Fruit fly (Drosophila melanogaster) whole organism, embryonic: ENCODE measurements around the gene wdn.
A peak's percentile ranks its signal among the peaks of the same experiment; 100 is the strongest.

Source experiments
- Abd-B ChIP-seq: fragments of 200-800 bp; sonication (Bioruptor generic); optimal IDR thresholded peaks from 2 replicates; lab custom pipeline; 2018; ENCODE audit warnings: missing biosample characterization, mild to moderate bottlenecking, missing genetic modification characterization, moderate library complexity
- B-H1 ChIP-seq: fragments of 200-800 bp; sonication (Bioruptor generic); IDR thresholded peaks from 3 replicates; pipeline ENCODE4 v1.3.6; 2022; ENCODE audit warnings: missing biosample characterization, missing genetic modification characterization
- CG10543 ChIP-seq: fragments of 200-800 bp; sonication (Bioruptor generic); optimal IDR thresholded peaks from 3 replicates; lab custom pipeline; 2017; ENCODE audit warnings: missing biosample characterization, mild to moderate bottlenecking, missing genetic modification characterization, moderate library complexity
- CG11398 ChIP-seq: fragments of 200-800 bp; sonication (Bioruptor generic); optimal IDR thresholded peaks from 2 replicates; lab custom pipeline; 2016; ENCODE audit warnings: missing biosample characterization, missing genetic modification characterization
- CG1233 ChIP-seq: fragments of 200-800 bp; sonication (Bioruptor generic); optimal IDR thresholded peaks from 4 replicates; lab custom pipeline; 2018; ENCODE audit warnings: missing biosample characterization, mild to moderate bottlenecking, missing genetic modification characterization
- CG12942 ChIP-seq: fragments of 200-800 bp; sonication (Bioruptor generic); optimal IDR thresholded peaks from 3 replicates; lab custom pipeline; 2016; ENCODE audit warnings: missing biosample characterization, missing genetic modification characterization
- CG13624 ChIP-seq: fragments of 200-800 bp; sonication (Bioruptor generic); optimal IDR thresholded peaks from 2 replicates; lab custom pipeline; 2016; ENCODE audit warnings: missing biosample characterization, missing genetic modification characterization
- CG14050 ChIP-seq: fragments of 200-800 bp; sonication (Bioruptor generic); IDR thresholded peaks from 3 replicates; pipeline ENCODE4 v1.3.6; 2022; ENCODE audit warnings: missing biosample characterization, missing genetic modification characterization
- CG16815 ChIP-seq: fragments of 200-800 bp; sonication (Bioruptor generic); optimal IDR thresholded peaks from 3 replicates; lab custom pipeline; 2017; ENCODE audit warnings: missing biosample characterization, mild to moderate bottlenecking, missing genetic modification characterization
- CG17359 ChIP-seq: fragments of 200-800 bp; sonication (Bioruptor generic); optimal IDR thresholded peaks from 3 replicates; lab custom pipeline; 2018; ENCODE audit warnings: missing biosample characterization, mild to moderate bottlenecking, missing genetic modification characterization, moderate library complexity
- CG17912 ChIP-seq: fragments of 200-800 bp; sonication (Bioruptor generic); optimal IDR thresholded peaks from 2 replicates; lab custom pipeline; 2018; ENCODE audit warnings: missing biosample characterization, mild to moderate bottlenecking, missing genetic modification characterization
- CG18262 ChIP-seq: fragments of 200-800 bp; optimal IDR thresholded peaks from 3 replicates; lab custom pipeline; 2019; ENCODE audit warnings: missing biosample characterization, mild to moderate bottlenecking, missing genetic modification characterization, moderate library complexity
- CG3726 ChIP-seq: fragments of 200-800 bp; sonication (Bioruptor generic); IDR thresholded peaks from 3 replicates; pipeline ENCODE4, ENCODE4 v1.3.6; 2022; ENCODE audit warnings: missing biosample characterization, missing genetic modification characterization
- CG3838 ChIP-seq: fragments of 200-800 bp; sonication (Bioruptor generic); optimal IDR thresholded peaks from 3 replicates; lab custom pipeline; 2016; ENCODE audit warnings: missing biosample characterization, missing genetic modification characterization
- CG3847 ChIP-seq: fragments of 200-800 bp; sonication (Bioruptor generic); IDR thresholded peaks from 2 replicates; pipeline ENCODE4 v1.3.6; 2022; ENCODE audit warnings: missing biosample characterization, missing genetic modification characterization
- CG43689 ChIP-seq: fragments of 200-800 bp; sonication (Bioruptor generic); IDR thresholded peaks from 2 replicates; pipeline ENCODE4 v1.3.6; 2022; ENCODE audit warnings: missing biosample characterization, missing genetic modification characterization
- CG4854 ChIP-seq: fragments of 200-800 bp; sonication (Bioruptor generic); optimal IDR thresholded peaks from 2 replicates; lab custom pipeline; 2016; ENCODE audit warnings: missing biosample characterization, missing genetic modification characterization, inconsistent platforms
- CG6272 ChIP-seq: fragments of 200-800 bp; sonication (Bioruptor generic); IDR thresholded peaks from 2 replicates; pipeline ENCODE4 v1.3.6; 2022; ENCODE audit warnings: missing biosample characterization, missing genetic modification characterization
- CG6689 ChIP-seq: fragments of 200-800 bp; sonication (Bioruptor generic); IDR thresholded peaks from 2 replicates; pipeline ENCODE4 v1.3.6; 2022; ENCODE audit warnings: missing biosample characterization, missing genetic modification characterization
- CG7987 ChIP-seq: fragments of 200-800 bp; sonication (Bioruptor generic); optimal IDR thresholded peaks from 2 replicates; lab custom pipeline; 2018; ENCODE audit warnings: missing biosample characterization, mild to moderate bottlenecking, missing genetic modification characterization, moderate library complexity
- CG9727 ChIP-seq: fragments of 200-800 bp; sonication (Bioruptor generic); optimal IDR thresholded peaks from 3 replicates; lab custom pipeline; 2017; ENCODE audit warnings: missing biosample characterization, mild to moderate bottlenecking, missing genetic modification characterization
- Dip2 ChIP-seq: fragments of 200-800 bp; sonication (Bioruptor generic); IDR thresholded peaks from 2 replicates; pipeline ENCODE4 v1.3.6; 2022; ENCODE audit warnings: missing biosample characterization, missing genetic modification characterization
- E2f2 ChIP-seq: fragments of 200-800 bp; sonication (Bioruptor generic); IDR thresholded peaks from 2 replicates; pipeline ENCODE4 v1.3.6; 2022; ENCODE audit warnings: missing biosample characterization, missing genetic modification characterization
- ERR ChIP-seq: fragments of 200-800 bp; sonication (Bioruptor generic); optimal IDR thresholded peaks from 2 replicates; lab custom pipeline; 2016; ENCODE audit warnings: missing biosample characterization, missing genetic modification characterization
- HHEX ChIP-seq: fragments of 200-800 bp; sonication (Bioruptor generic); optimal IDR thresholded peaks from 3 replicates; lab custom pipeline; 2017; ENCODE audit warnings: missing biosample characterization, mild to moderate bottlenecking, missing genetic modification characterization, missing genetic modification reagents
- HLH3B ChIP-seq: fragments of 200-800 bp; sonication (Bioruptor generic); IDR thresholded peaks from 2 replicates; pipeline ENCODE4 v1.3.6; 2022; ENCODE audit warnings: missing biosample characterization, missing genetic modification characterization
- HLH4C ChIP-seq: fragments of 200-800 bp; sonication (Bioruptor generic); IDR thresholded peaks from 3 replicates; pipeline ENCODE4 v1.3.6; 2022; ENCODE audit warnings: missing biosample characterization, missing genetic modification characterization; ENCODE audit not compliant: partially characterized antibody
- Lpt ChIP-seq: fragments of >200 bp; optimal IDR thresholded peaks from 2 replicates; lab custom pipeline; 2018; ENCODE audit warnings: missing biosample characterization, missing genetic modification characterization
- Max ChIP-seq: fragments of 200-800 bp; sonication (Bioruptor generic); optimal IDR thresholded peaks from 2 replicates; lab custom pipeline; 2016; ENCODE audit warnings: missing biosample characterization, mild to moderate bottlenecking, missing genetic modification characterization
- Opbp ChIP-seq: fragments of 200-800 bp; sonication (Bioruptor generic); IDR thresholded peaks from 3 replicates; pipeline ENCODE4 v1.3.6; 2022; ENCODE audit warnings: missing biosample characterization, missing genetic modification characterization; ENCODE audit not compliant: partially characterized antibody
- PHDP ChIP-seq: fragments of 200-800 bp; sonication (Bioruptor generic); optimal IDR thresholded peaks from 3 replicates; lab custom pipeline; 2018; ENCODE audit warnings: missing biosample characterization, mild to moderate bottlenecking, missing genetic modification characterization, moderate library complexity
- Rfx ChIP-seq: fragments of 200-800 bp; sonication (Bioruptor generic); IDR thresholded peaks from 2 replicates; pipeline ENCODE4 v1.3.6; 2022; ENCODE audit warnings: missing biosample characterization, missing genetic modification characterization
- ash1 ChIP-seq: fragments of 200-800 bp; sonication (Bioruptor generic); optimal IDR thresholded peaks from 2 replicates; lab custom pipeline; 2018; ENCODE audit warnings: missing biosample characterization, mild to moderate bottlenecking, missing genetic modification characterization
- br ChIP-seq: fragments of >200 bp; optimal IDR thresholded peaks from 2 replicates; lab custom pipeline; 2017
- btn ChIP-seq: fragments of 200-800 bp; sonication (Bioruptor generic); optimal IDR thresholded peaks from 2 replicates; lab custom pipeline; 2016; ENCODE audit warnings: missing biosample characterization, missing genetic modification characterization
- danr ChIP-seq: fragments of 200-800 bp; sonication (Bioruptor generic); IDR thresholded peaks from 2 replicates; pipeline ENCODE4 v1.3.6; 2022; ENCODE audit warnings: missing biosample characterization, missing genetic modification characterization
- gcm2 ChIP-seq: fragments of 200-800 bp; sonication (Bioruptor generic); optimal IDR thresholded peaks from 2 replicates; lab custom pipeline; 2016; ENCODE audit warnings: missing biosample characterization, missing genetic modification characterization
- gro ChIP-seq: fragments of 200-800 bp; sonication (Bioruptor generic); optimal IDR thresholded peaks from 2 replicates; lab custom pipeline; 2016; ENCODE audit warnings: missing biosample characterization, missing genetic modification characterization
- gsb ChIP-seq: fragments of 200-800 bp; sonication (Bioruptor generic); IDR thresholded peaks from 2 replicates; pipeline ENCODE4 v1.3.6; 2022; ENCODE audit warnings: missing biosample characterization, missing genetic modification characterization
- jing ChIP-seq: fragments of 200-800 bp; sonication (Bioruptor generic); optimal IDR thresholded peaks from 2 replicates; lab custom pipeline; 2018; ENCODE audit warnings: missing biosample characterization, mild to moderate bottlenecking, missing genetic modification characterization
- lmd ChIP-seq: fragments of 200-800 bp; sonication (Bioruptor generic); IDR thresholded peaks from 2 replicates; pipeline ENCODE4 v1.3.6; 2022; ENCODE audit warnings: missing biosample characterization, missing genetic modification characterization
- oc ChIP-seq: fragments of 200-800 bp; sonication (Bioruptor generic); optimal IDR thresholded peaks from 2 replicates; lab custom pipeline; 2018; ENCODE audit warnings: missing biosample characterization, mild to moderate bottlenecking, missing genetic modification characterization, moderate library complexity
- odd ChIP-seq: fragments of 200-800 bp; sonication (Bioruptor generic); optimal IDR thresholded peaks from 2 replicates; lab custom pipeline; 2017; ENCODE audit warnings: missing biosample characterization, mild to moderate bottlenecking, missing genetic modification characterization
- ro ChIP-seq: fragments of 200-800 bp; sonication (Bioruptor generic); IDR thresholded peaks from 2 replicates; pipeline ENCODE4 v1.3.6; 2022; ENCODE audit warnings: missing biosample characterization, missing genetic modification characterization
- salm ChIP-seq: fragments of 200-800 bp; sonication (Bioruptor generic); optimal IDR thresholded peaks from 2 replicates; lab custom pipeline; 2018; ENCODE audit warnings: missing biosample characterization, mild to moderate bottlenecking, missing genetic modification characterization
- slp2 ChIP-seq: fragments of 200-800 bp; sonication (Bioruptor generic); optimal IDR thresholded peaks from 2 replicates; lab custom pipeline; 2016; ENCODE audit warnings: missing biosample characterization, missing genetic modification characterization
- tap ChIP-seq: fragments of 200-800 bp; optimal IDR thresholded peaks from 3 replicates; lab custom pipeline; 2019; ENCODE audit warnings: missing biosample characterization, mild to moderate bottlenecking, missing genetic modification characterization, moderate library complexity
- tin ChIP-seq: fragments of 200-800 bp; sonication (Bioruptor generic); optimal IDR thresholded peaks from 3 replicates; lab custom pipeline; 2016; ENCODE audit warnings: missing biosample characterization, missing genetic modification characterization
- tup ChIP-seq: fragments of 200-800 bp; sonication (Bioruptor generic); optimal IDR thresholded peaks from 2 replicates; lab custom pipeline; 2016; ENCODE audit warnings: missing biosample characterization, mild to moderate bottlenecking, missing genetic modification characterization, moderate library complexity
- vfl ChIP-seq: fragments of 200-800 bp; sonication (Bioruptor generic); optimal IDR thresholded peaks from 2 replicates; lab custom pipeline; 2016; ENCODE audit warnings: missing biosample characterization, missing genetic modification characterization
- zf30C ChIP-seq: fragments of 200-800 bp; sonication (Bioruptor generic); optimal IDR thresholded peaks from 3 replicates; lab custom pipeline; 2018; ENCODE audit warnings: missing biosample characterization, mild to moderate bottlenecking, missing genetic modification characterization

The wdn gene

DNA sequence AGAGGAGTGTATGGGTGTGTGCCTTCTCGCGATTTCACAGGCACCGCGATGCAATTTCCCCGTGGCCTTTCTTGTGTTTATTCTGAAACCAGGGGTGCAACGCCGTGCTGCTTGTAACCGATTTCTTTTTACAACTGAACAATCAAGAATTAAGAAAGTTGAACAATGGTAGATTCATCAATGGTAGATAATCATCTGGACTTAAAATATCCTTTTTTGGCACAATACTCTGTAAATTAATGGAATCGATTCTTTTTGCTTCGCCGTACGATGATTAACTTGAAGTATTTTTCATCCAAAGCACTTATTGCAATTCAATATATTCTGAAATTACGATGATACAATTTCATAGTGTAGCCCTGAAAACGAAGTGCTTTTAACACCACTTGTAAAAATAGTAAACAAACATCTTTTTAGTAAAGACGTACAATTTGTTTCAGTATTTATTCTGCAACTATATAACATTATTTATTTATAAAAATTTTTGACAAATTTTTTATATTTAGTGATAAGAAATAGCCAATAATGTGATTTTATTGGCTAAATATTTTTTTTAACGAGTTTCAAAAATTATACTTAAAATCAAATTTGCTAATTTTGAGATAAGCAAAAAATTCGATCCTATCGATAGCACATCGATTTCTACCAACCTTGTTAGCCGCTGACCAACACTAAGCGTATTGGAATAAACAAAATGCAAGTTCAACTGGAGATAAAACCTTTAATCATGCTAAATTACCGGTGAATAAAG lies 8.6 kb upstream of the wdn start, which contains the start of the genes CG1523 and CG1647 (continued):
- no peak for TF ChIP-seq ash1 (GFP tag; lab: Kevin White, UChicago)
- no peak for TF ChIP-seq odd (GFP tag; lab: Kevin White, UChicago)
- no peak for TF ChIP-seq salm (tag; lab: Kevin White, UChicago)
- peak; percentile 35 for TF ChIP-seq CG4854 (GFP tag; lab: Kevin White, UChicago)
- peak; percentile 81 for TF ChIP-seq CG18262 (tag; lab: Kevin White, UChicago)
- peak; percentile 47 for TF ChIP-seq CG16815 (GFP tag; lab: Kevin White, UChicago)
- TF ChIP-seq Rfx (GFP tag; lab: Robert Waterston, UW) = peak; percentile 73
- TF ChIP-seq B-H1 = no peak
- TF ChIP-seq Abd-B (GFP tag; lab: Kevin White, UChicago) = peak; percentile 67
- TF ChIP-seq Lpt (GFP tag; lab: Kevin White, UChicago) = no peak
- no peak for TF ChIP-seq CG3726 (GFP tag; lab: Robert Waterston, UW)
- no peak for TF ChIP-seq CG17359
- TF ChIP-seq CG10543 (GFP tag; lab: Kevin White, UChicago) = peak; percentile 74
- TF ChIP-seq tap (tag; lab: Kevin White, UChicago) = no peak
- peak; percentile 62 for TF ChIP-seq lmd
- 0 out of 3 replicates have a peak, but pooled peaks have one; percentile 26 for TF ChIP-seq CG14050 (GFP tag; lab: Robert Waterston, UW)
- TF ChIP-seq br (lab: Kevin White, UChicago) = no peak
- TF ChIP-seq CG7987 = no peak
- no peak for TF ChIP-seq oc (tag; lab: Kevin White, UChicago)
- TF ChIP-seq gro (GFP tag; lab: Kevin White, UChicago) = peak; percentile 24
- 0 out of 2 replicates have a peak, but pooled peaks have one; percentile 30 for TF ChIP-seq HLH3B (GFP tag; lab: Robert Waterston, UW)
- peak; percentile 73 for TF ChIP-seq CG6689 (GFP tag; lab: Robert Waterston, UW)
- no peak for TF ChIP-seq PHDP
- TF ChIP-seq CG13624 (GFP tag; lab: Kevin White, UChicago) = peak; percentile 45
- peak; percentile 43 for TF ChIP-seq Max
- no peak for TF ChIP-seq CG17912
- peak; percentile 26; the same call in 1 of the 2 replicates for TF ChIP-seq danr (GFP tag; lab: Robert Waterston, UW)
- TF ChIP-seq CG6272 = 0 out of 2 replicates have a peak, but pooled peaks have one; percentile 31
- TF ChIP-seq HHEX = peak; percentile 49
- TF ChIP-seq vfl = no peak
- no peak for TF ChIP-seq Dip2
- peak; percentile 45 for TF ChIP-seq CG12942
- TF ChIP-seq CG1233 (GFP tag; lab: Kevin White, UChicago) = peak; percentile 70
- no peak for TF ChIP-seq ro (GFP tag; lab: Robert Waterston, UW)
- TF ChIP-seq CG11398 (GFP tag; lab: Kevin White, UChicago) = peak; percentile 29
- TF ChIP-seq gsb = no peak
- TF ChIP-seq zf30C (GFP tag; lab: Kevin White, UChicago) = no peak
- TF ChIP-seq HLH4C (GFP tag; lab: Robert Waterston, UW) = peak; percentile 58
- TF ChIP-seq CG9727 (GFP tag; lab: Kevin White, UChicago) = peak; percentile 60
- peak; percentile 51 for TF ChIP-seq CG3847
- peak; percentile 41 for TF ChIP-seq tin (GFP tag; lab: Kevin White, UChicago)
- TF ChIP-seq tup = no peak
- peak; percentile 5 for TF ChIP-seq slp2 (GFP tag; lab: Kevin White, UChicago)
- TF ChIP-seq btn = no peak
- TF ChIP-seq CG3838 (GFP tag; lab: Kevin White, UChicago) = no peak
- no peak for TF ChIP-seq jing (GFP tag; lab: Kevin White, UChicago)
- no peak for TF ChIP-seq ERR (GFP tag; lab: Kevin White, UChicago)
- TF ChIP-seq CG43689 = no peak
- no peak for TF ChIP-seq gcm2 (GFP tag; lab: Kevin White, UChicago)
- TF ChIP-seq Opbp (GFP tag; lab: Robert Waterston, UW) = peak; percentile 60; the same call in 1 of the 3 replicates
- TF ChIP-seq E2f2 (GFP tag; lab: Robert Waterston, UW) = 0 out of 2 replicates have a peak, but pooled peaks have one; percentile 15
